Fruit fly (Drosophila melanogaster): ENCODE measurements around the gene BBS5.

BBS5 gene

DNA sequence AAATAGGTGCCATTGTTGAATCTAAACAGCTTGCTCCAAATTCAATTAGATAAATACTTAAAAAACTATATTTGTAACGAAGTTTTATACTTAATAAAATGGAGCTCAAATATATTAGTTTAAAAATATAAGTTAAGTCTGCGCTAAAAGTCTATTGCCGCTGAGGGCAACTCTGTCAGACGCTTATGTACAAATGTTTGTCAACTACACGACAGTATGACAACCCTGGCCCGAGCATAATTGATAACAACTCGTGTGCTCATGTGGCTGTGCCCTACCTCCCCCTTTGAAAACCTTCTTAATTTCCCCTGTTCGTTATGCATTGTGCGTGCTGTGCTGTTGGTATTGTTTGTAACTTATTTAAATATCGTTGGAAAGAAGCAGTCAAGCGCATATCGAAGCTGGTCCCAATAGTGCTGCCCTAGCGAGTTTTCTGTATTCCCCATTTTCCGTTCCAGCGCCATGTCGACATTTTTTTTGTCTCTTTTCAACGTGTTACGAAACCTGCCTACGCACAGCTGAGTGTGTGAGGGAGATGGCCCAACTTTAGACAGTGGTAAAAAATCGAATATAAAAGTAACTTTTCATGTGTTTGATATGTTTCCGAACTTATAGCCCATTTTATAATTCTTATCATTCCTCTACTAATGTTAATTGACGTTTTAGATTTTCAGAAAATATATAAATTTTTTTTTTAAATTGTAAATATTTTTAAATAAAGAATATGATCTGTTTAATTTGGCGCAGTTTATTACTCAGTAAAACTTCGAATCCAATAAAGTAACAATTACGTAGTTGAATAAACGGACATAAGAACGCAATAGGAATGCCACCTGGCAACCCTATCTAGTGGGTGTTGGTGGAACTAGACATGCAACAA, 11.1 kb upstream of the BBS5 start:
- peak; percentile 0 for TF ChIP-seq CG8301 (tag; optimal IDR thresholded peaks at IDR 0.05)
- TF ChIP-seq CG15710 (tag; optimal IDR thresholded peaks at IDR 0.05), result peak; percentile 46
- TF ChIP-seq CG9948 (tag; optimal IDR thresholded peaks at IDR 0.05), result peak; percentile 26
- peak; percentile 16 for TF ChIP-seq CG17806 (tag; optimal IDR thresholded peaks at IDR 0.05)
- TF ChIP-seq Pif1A (GFP tag; optimal IDR thresholded peaks at IDR 0.05), result no peak
- peak; percentile 62 for TF ChIP-seq CG8159 (tag; optimal IDR thresholded peaks at IDR 0.05)
- no peak for TF ChIP-seq Ets98B (GFP tag; IDR thresholded peaks at IDR 0.05)
- TF ChIP-seq CG14655 (GFP tag; optimal IDR thresholded peaks at IDR 0.05), result peak; percentile 41

DNA sequence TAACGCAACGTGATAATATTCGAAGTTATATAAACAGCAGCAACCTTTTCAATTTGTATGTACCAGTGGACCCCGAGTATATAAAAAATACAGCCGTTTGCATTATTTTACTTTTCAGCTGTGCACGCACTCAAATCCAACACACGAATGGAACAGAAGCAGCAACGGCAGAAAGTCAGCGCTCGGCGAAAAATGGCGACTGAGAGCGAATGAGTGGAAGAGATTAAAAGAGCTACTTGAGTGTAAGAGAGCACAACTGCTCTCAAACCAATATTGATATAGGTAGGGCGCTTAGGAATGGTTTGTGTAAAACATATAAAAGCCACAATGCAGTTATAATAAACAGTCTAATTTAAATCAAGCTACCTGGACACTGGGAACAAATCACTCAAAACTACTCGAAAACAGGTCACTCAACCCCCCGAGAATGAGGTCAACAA, 9.8 kb upstream of the BBS5 start:
- TF ChIP-seq EcR (GFP tag; optimal IDR thresholded peaks at IDR 0.05), result peak; percentile 96
- peak; percentile 59 for TF ChIP-seq CG13204 (GFP tag; optimal IDR thresholded peaks at IDR 0.05)
- TF ChIP-seq CG4496 (GFP tag; IDR thresholded peaks at IDR 0.05), result 0 out of 3 replicates have a peak, but pooled peaks have one; percentile 15
- peak; percentile 13 for TF ChIP-seq CG34367 (tag; optimal IDR thresholded peaks at IDR 0.05)
- no peak for TF ChIP-seq rn (GFP tag; IDR thresholded peaks at IDR 0.05)
- peak; percentile 27; the same call in 1 of the 2 replicates for TF ChIP-seq Ets98B (GFP tag; IDR thresholded peaks at IDR 0.05)
- peak; percentile 19; the same call in 1 of the 3 replicates for TF ChIP-seq fd96Ca (GFP tag; IDR thresholded peaks at IDR 0.05)
- TF ChIP-seq CG32121 (GFP tag; IDR thresholded peaks at IDR 0.05), result 0 out of 2 replicates have a peak, but pooled peaks have one; percentile 11
- TF ChIP-seq Pif1B (GFP tag; optimal IDR thresholded peaks at IDR 0.05), result peak; percentile 77
- peak; percentile 23 for TF ChIP-seq gl (tag; optimal IDR thresholded peaks at IDR 0.05)
- TF ChIP-seq CG14655 (GFP tag; optimal IDR thresholded peaks at IDR 0.05), result no peak
- TF ChIP-seq D1 (tag; optimal IDR thresholded peaks at IDR 0.05), result no peak
- TF ChIP-seq Pif1A (GFP tag; optimal IDR thresholded peaks at IDR 0.05), result peak; percentile 43
- TF ChIP-seq CG12605 (GFP tag; IDR thresholded peaks at IDR 0.05), result peak; percentile 74
- TF ChIP-seq CG15710 (tag; optimal IDR thresholded peaks at IDR 0.05), result no peak
- no peak for TF ChIP-seq CG9948 (tag; optimal IDR thresholded peaks at IDR 0.05)
- TF ChIP-seq CG8159 (tag; optimal IDR thresholded peaks at IDR 0.05), result peak; percentile 3
- peak; percentile 10 for TF ChIP-seq CG17806 (tag; optimal IDR thresholded peaks at IDR 0.05)
- TF ChIP-seq Snoo (tag; optimal IDR thresholded peaks at IDR 0.05), result peak; percentile 57
- no peak for TF ChIP-seq CG10348 (GFP tag; IDR thresholded peaks at IDR 0.05)
- no peak for TF ChIP-seq CG8301 (tag; optimal IDR thresholded peaks at IDR 0.05)

DNA sequence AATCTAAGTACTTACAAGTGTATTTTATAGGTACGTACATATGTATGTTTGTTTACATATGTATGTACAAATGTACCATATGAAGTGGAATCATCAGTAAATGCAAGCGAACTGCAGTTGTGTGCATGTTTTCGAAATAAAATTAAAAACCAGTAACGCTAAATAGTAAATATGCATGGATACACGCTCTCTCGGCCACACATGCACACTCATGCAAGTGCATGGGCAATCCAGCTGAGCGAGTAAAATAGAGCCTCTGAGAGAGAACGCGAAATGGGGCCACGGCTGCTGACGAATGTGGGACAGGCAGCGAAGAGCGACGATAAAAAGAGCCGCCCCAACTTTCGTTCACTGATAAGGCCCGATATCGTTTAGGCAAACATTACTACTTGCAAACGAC, 8.5 kb upstream of the BBS5 start:
- TF ChIP-seq EcR (GFP tag; optimal IDR thresholded peaks at IDR 0.05) (peak; percentile 73), Ets98B (GFP tag; IDR thresholded peaks at IDR 0.05) (no peak), CG8159 (tag; optimal IDR thresholded peaks at IDR 0.05) (no peak), Snoo (tag; optimal IDR thresholded peaks at IDR 0.05) (no peak), CG9948 (tag; optimal IDR thresholded peaks at IDR 0.05) (no peak), CG12605 (GFP tag; IDR thresholded peaks at IDR 0.05) (no peak), CG13204 (GFP tag; optimal IDR thresholded peaks at IDR 0.05) (no peak), CG15710 (tag; optimal IDR thresholded peaks at IDR 0.05) (no peak)

DNA sequence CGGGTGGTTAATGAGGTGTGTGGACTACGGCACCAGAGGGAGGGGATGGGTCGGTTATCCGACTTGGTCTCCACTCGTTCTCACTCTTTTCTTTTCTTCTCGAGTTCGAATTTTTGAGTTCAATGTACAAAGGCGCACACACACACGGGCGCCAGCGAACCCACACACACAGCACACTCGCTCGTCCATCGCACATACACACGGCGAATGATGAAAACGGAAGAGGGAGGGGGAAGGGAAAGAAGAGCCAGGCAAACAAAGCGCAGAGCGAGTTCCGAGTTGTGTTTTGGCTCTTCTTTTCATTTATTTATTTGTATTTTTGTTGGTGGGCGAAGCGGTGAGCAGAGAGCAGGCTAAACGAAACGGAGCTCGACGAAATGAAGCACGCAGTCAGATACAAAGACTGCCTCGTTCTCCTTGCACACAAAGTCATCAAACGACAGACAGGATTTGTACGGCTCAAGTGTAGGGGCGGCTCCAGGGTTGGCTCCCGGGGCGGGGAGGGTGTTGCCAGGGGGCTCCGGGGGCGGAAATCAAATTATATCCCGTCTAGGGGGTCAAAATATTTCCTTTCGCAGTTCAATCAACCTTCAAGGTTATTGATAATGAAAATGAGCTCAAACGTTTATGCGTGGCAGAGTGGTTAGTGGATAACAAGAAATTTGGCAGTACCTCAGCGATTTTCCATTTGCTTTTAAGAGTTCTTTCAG, 6.0 kb upstream of the BBS5 start:
- TF ChIP-seq Snoo (tag; optimal IDR thresholded peaks at IDR 0.05) (no peak), Ets98B (GFP tag; IDR thresholded peaks at IDR 0.05) (no peak), CG15710 (tag; optimal IDR thresholded peaks at IDR 0.05) (peak; percentile 29), CG12605 (GFP tag; IDR thresholded peaks at IDR 0.05) (no peak), CG9948 (tag; optimal IDR thresholded peaks at IDR 0.05) (no peak), CG13204 (GFP tag; optimal IDR thresholded peaks at IDR 0.05) (peak; percentile 76), D1 (tag; optimal IDR thresholded peaks at IDR 0.05) (no peak), CG34367 (tag; optimal IDR thresholded peaks at IDR 0.05) (no peak), EcR (GFP tag; optimal IDR thresholded peaks at IDR 0.05) (peak; percentile 99), CG4496 (GFP tag; IDR thresholded peaks at IDR 0.05) (peak; percentile 80), rn (GFP tag; IDR thresholded peaks at IDR 0.05) (no peak), CG10348 (GFP tag; IDR thresholded peaks at IDR 0.05) (no peak), CG14655 (GFP tag; optimal IDR thresholded peaks at IDR 0.05) (no peak), CG8159 (tag; optimal IDR thresholded peaks at IDR 0.05) (no peak), Pif1A (GFP tag; optimal IDR thresholded peaks at IDR 0.05) (peak; percentile 20), gl (tag; optimal IDR thresholded peaks at IDR 0.05) (peak; percentile 70), fd96Ca (GFP tag; IDR thresholded peaks at IDR 0.05) (peak; percentile 62; the same call in 1 of the 3 replicates), CG8301 (tag; optimal IDR thresholded peaks at IDR 0.05) (no peak), Pif1B (GFP tag; optimal IDR thresholded peaks at IDR 0.05) (peak; percentile 20), CG32121 (GFP tag; IDR thresholded peaks at IDR 0.05) (no peak), CG17806 (tag; optimal IDR thresholded peaks at IDR 0.05) (peak; percentile 26)

DNA sequence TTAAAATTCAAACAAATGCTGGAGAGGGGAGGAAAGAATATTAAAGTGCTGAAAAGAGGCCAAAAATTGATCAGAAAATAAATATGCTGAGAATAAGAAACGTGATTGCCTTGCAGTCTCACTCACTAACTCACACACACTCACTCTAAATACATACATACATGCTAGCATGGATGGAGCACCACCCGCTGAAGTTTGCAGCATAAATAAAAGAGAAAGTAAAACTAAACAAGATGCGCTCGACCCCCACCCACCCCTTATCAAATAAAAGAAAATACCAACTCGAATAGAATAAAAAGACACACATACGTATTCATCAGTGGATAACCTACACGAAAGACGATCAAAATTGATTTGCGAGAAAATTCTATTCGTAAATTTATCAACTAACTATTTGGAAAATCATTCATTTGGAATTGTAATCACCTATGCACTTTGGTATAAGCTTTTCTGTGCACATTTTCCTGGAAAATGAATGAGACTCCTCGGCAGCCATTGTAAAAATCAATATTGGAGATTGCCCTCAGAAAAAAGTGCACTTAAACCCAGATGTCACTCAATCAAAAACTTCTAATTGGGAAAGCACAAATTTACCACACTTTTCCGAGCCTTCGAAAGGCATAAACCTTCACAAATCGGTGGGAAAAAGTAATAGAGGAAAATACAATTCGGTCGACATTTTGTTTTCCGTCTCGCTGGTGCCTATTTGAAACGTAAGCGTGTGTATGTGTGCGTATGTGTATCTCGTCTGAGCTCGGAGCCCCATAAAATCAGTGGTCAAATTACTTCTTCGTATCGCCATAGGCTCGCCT, 4.8 kb upstream of the BBS5 start, which contains the start of gene Gmppb:
Gene Gmppb (plus strand): TSS at position 321 of the 812 bp plus-strand sequence.
- TF ChIP-seq CG8301 (tag; optimal IDR thresholded peaks at IDR 0.05) (no peak), CG13204 (GFP tag; optimal IDR thresholded peaks at IDR 0.05) (no peak), CG12605 (GFP tag; IDR thresholded peaks at IDR 0.05) (no peak), CG15710 (tag; optimal IDR thresholded peaks at IDR 0.05) (no peak), fd96Ca (GFP tag; IDR thresholded peaks at IDR 0.05) (no peak), rn (GFP tag; IDR thresholded peaks at IDR 0.05) (no peak), Pif1A (GFP tag; optimal IDR thresholded peaks at IDR 0.05) (no peak), Pif1B (GFP tag; optimal IDR thresholded peaks at IDR 0.05) (no peak), CG4496 (GFP tag; IDR thresholded peaks at IDR 0.05) (no peak), EcR (GFP tag; optimal IDR thresholded peaks at IDR 0.05) (no peak), CG17806 (tag; optimal IDR thresholded peaks at IDR 0.05) (no peak), CG10348 (GFP tag; IDR thresholded peaks at IDR 0.05) (no peak), CG32121 (GFP tag; IDR thresholded peaks at IDR 0.05) (no peak), D1 (tag; optimal IDR thresholded peaks at IDR 0.05) (no peak), gl (tag; optimal IDR thresholded peaks at IDR 0.05) (no peak), Snoo (tag; optimal IDR thresholded peaks at IDR 0.05) (no peak), Ets98B (GFP tag; IDR thresholded peaks at IDR 0.05) (no peak), CG8159 (tag; optimal IDR thresholded peaks at IDR 0.05) (no peak), CG34367 (tag; optimal IDR thresholded peaks at IDR 0.05) (no peak), CG9948 (tag; optimal IDR thresholded peaks at IDR 0.05) (no peak)

All from whole organism, pupa.